In the genomic region with DNA sequence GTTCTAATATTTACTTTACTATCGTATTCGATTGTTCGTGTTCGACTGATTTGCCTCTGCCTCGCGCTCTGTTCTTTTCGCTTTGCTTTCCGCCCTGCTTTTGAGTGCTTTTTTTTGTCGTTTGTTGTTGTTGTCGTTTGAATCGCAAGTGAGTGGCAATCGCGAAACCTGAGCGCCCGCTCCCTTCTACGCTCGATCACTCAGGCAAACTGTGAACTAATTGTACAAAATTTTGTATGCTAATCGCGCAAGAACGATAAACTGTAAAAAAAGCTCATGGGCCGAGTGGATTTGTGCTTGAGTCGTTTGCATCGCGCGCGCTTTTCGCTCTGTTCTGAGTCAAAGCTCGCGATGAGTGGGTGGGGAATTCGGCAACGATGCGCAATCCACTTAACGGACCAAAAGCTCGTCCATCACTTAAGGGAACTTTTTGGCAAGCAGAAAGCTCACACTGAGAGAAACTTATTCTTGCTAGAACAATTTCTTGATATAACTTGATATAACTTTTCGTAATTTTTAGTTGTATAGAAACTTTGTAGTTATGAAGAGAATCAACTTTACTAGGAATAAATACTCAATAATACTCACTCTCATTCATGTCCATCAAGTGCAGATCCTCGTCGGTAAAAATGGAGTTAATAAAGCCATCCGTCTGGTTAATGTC, we compare ENCODE assay signal across 4 fruit fly cellular contexts.
TF ChIP-seq lines count a peak whose summit lies in the region.

No protein-coding gene starts in this region.

TF ChIP-seq in whole organism, embryonic, 481 proteins besides CTCF, POLR2A, EP300 and RAD21 (continued from another document and continues in another):
- no peak for TF ChIP-seq Gug (GFP tag; IDR thresholded peaks at IDR 0.05; lab: Robert Waterston, UW)
- 0 out of 2 replicates have a peak, but pooled peaks have one; percentile 30 for TF ChIP-seq vvl (GFP tag; IDR thresholded peaks at IDR 0.05; lab: Robert Waterston, UW)
- no peak for TF ChIP-seq CG7745 (tag; optimal IDR thresholded peaks at IDR 0.05; lab: Kevin White, UChicago)
- TF ChIP-seq CG10267 (tag; optimal IDR thresholded peaks at IDR 0.05; lab: Kevin White, UChicago), result no peak
- TF ChIP-seq D (optimal IDR thresholded peaks at IDR 0.05; lab: Kevin White, UChicago), result no peak
- TF ChIP-seq D (GFP tag; optimal IDR thresholded peaks at IDR 0.05; lab: Kevin White, UChicago), result no peak
- no peak for TF ChIP-seq p53 (GFP tag; optimal IDR thresholded peaks at IDR 0.05; lab: Kevin White, UChicago)
- TF ChIP-seq tgo (GFP tag; IDR thresholded peaks at IDR 0.05; lab: Robert Waterston, UW), result peak; percentile 38; the same call in 1 of the 3 replicates
- TF ChIP-seq CG14014 (GFP tag; IDR thresholded peaks at IDR 0.05; lab: Robert Waterston, UW), result no peak
- peak; percentile 8; the same call in 1 of the 2 replicates for TF ChIP-seq HLH3B (GFP tag; IDR thresholded peaks at IDR 0.05; lab: Robert Waterston, UW)
- no peak for TF ChIP-seq CG10654 (GFP tag; optimal IDR thresholded peaks at IDR 0.05; lab: Kevin White, UChicago)
- TF ChIP-seq jing (GFP tag; optimal IDR thresholded peaks at IDR 0.05; lab: Kevin White, UChicago), result no peak
- TF ChIP-seq ken (GFP tag; IDR thresholded peaks at IDR 0.05; lab: Robert Waterston, UW), result no peak
- no peak for TF ChIP-seq Lpt (GFP tag; optimal IDR thresholded peaks at IDR 0.05; lab: Kevin White, UChicago)
- no peak for TF ChIP-seq fd64A (GFP tag; optimal IDR thresholded peaks at IDR 0.05; lab: Kevin White, UChicago)
- no peak for TF ChIP-seq CG14441 (GFP tag; IDR thresholded peaks at IDR 0.05; lab: Robert Waterston, UW)
- no peak for TF ChIP-seq BtbVII (GFP tag; optimal IDR thresholded peaks at IDR 0.05; lab: Kevin White, UChicago)
- no peak for TF ChIP-seq CG6854 (GFP tag; optimal IDR thresholded peaks at IDR 0.05; lab: Kevin White, UChicago)
- no peak for TF ChIP-seq HmgZ (tag; optimal IDR thresholded peaks at IDR 0.05; lab: Kevin White, UChicago)
- no peak for TF ChIP-seq Abd-B (GFP tag; optimal IDR thresholded peaks at IDR 0.05; lab: Kevin White, UChicago)
- peak; percentile 86 for TF ChIP-seq CG34376 (GFP tag; optimal IDR thresholded peaks at IDR 0.05; lab: Kevin White, UChicago)
- TF ChIP-seq oc (tag; optimal IDR thresholded peaks at IDR 0.05; lab: Kevin White, UChicago), result no peak
- TF ChIP-seq gro (GFP tag; optimal IDR thresholded peaks at IDR 0.05; lab: Kevin White, UChicago), result no peak
- no peak for TF ChIP-seq NC2β (GFP tag; optimal IDR thresholded peaks at IDR 0.05; lab: Kevin White, UChicago)
- TF ChIP-seq tio (GFP tag; optimal IDR thresholded peaks at IDR 0.05; lab: Kevin White, UChicago), result no peak
- no peak for TF ChIP-seq Mad (GFP tag; optimal IDR thresholded peaks at IDR 0.05; lab: Kevin White, UChicago)
- TF ChIP-seq CkIIα-i1 (GFP tag; IDR thresholded peaks at IDR 0.05; lab: Robert Waterston, UW), result no peak
- no peak for TF ChIP-seq tup (GFP tag; optimal IDR thresholded peaks at IDR 0.05; lab: Kevin White, UChicago)
- peak; percentile 2 for TF ChIP-seq bab2 (GFP tag; optimal IDR thresholded peaks at IDR 0.05; lab: Kevin White, UChicago)
- no peak for TF ChIP-seq croc (GFP tag; conservative IDR thresholded peaks at IDR 0.05; lab: Robert Waterston, UW)
- no peak for TF ChIP-seq Hand (GFP tag; optimal IDR thresholded peaks at IDR 0.05; lab: Kevin White, UChicago)
- no peak for TF ChIP-seq CG9797 (GFP tag; optimal IDR thresholded peaks at IDR 0.05; lab: Kevin White, UChicago)

TF ChIP-seq in whole organism, prepupa, 60 proteins besides CTCF, POLR2A, EP300 and RAD21 (continued from another document and continues in another):
- peak; percentile 15 for TF ChIP-seq dsx (GFP tag; optimal IDR thresholded peaks at IDR 0.05; lab: Kevin White, UChicago; ENCODE audit: poor library complexity, severe bottlenecking)
- TF ChIP-seq CG3032 (tag; optimal IDR thresholded peaks at IDR 0.05; lab: Kevin White, UChicago), result peak; percentile 2
- no peak for TF ChIP-seq CG11294 (GFP tag; IDR thresholded peaks at IDR 0.05; lab: Robert Waterston, UW)
- TF ChIP-seq Ets21C (GFP tag; optimal IDR thresholded peaks at IDR 0.05; lab: Kevin White, UChicago), result no peak
- peak; percentile 5 for TF ChIP-seq net (GFP tag; optimal IDR thresholded peaks at IDR 0.05; lab: Kevin White, UChicago)
- no peak for TF ChIP-seq CG9139 (GFP tag; optimal IDR thresholded peaks at IDR 0.05; lab: Kevin White, UChicago)
- peak; percentile 12 for TF ChIP-seq CG32006 (GFP tag; optimal IDR thresholded peaks at IDR 0.05; lab: Kevin White, UChicago)
- TF ChIP-seq CG11762 (GFP tag; optimal IDR thresholded peaks at IDR 0.05; lab: Kevin White, UChicago; ENCODE audit: insufficient read depth), result no peak
- peak; percentile 58 for TF ChIP-seq Eip75B (GFP tag; optimal IDR thresholded peaks at IDR 0.05; lab: Kevin White, UChicago)
- TF ChIP-seq dac (GFP tag; optimal IDR thresholded peaks at IDR 0.05; lab: Kevin White, UChicago), result no peak
- TF ChIP-seq CG6854 (GFP tag; optimal IDR thresholded peaks at IDR 0.05; lab: Kevin White, UChicago), result peak; percentile 23
- TF ChIP-seq CG7368 (GFP tag; optimal IDR thresholded peaks at IDR 0.05; lab: Kevin White, UChicago), result peak; percentile 10
- peak; percentile 62 for TF ChIP-seq CG3919 (GFP tag; optimal IDR thresholded peaks at IDR 0.05; lab: Kevin White, UChicago)
- peak; percentile 65 for TF ChIP-seq esn (GFP tag; optimal IDR thresholded peaks at IDR 0.05; lab: Kevin White, UChicago)
- TF ChIP-seq acj6 (GFP tag; optimal IDR thresholded peaks at IDR 0.05; lab: Kevin White, UChicago), result peak; percentile 21
- TF ChIP-seq CG6792 (GFP tag; optimal IDR thresholded peaks at IDR 0.05; lab: Kevin White, UChicago), result peak; percentile 38
- peak; percentile 39; the same call in 1 of the 2 replicates for TF ChIP-seq CG15336 (GFP tag; IDR thresholded peaks at IDR 0.05; lab: Robert Waterston, UW)
- peak; percentile 10 for TF ChIP-seq achi (GFP tag; optimal IDR thresholded peaks at IDR 0.05; lab: Kevin White, UChicago)
- TF ChIP-seq Met (GFP tag; optimal IDR thresholded peaks at IDR 0.05; lab: Kevin White, UChicago), result peak; percentile 64
- TF ChIP-seq topi (GFP tag; optimal IDR thresholded peaks at IDR 0.05; lab: Kevin White, UChicago), result peak; percentile 59
- no peak for TF ChIP-seq Sox14 (GFP tag; optimal IDR thresholded peaks at IDR 0.05; lab: Kevin White, UChicago)
- no peak for TF ChIP-seq Gug (GFP tag; IDR thresholded peaks at IDR 0.05; lab: Robert Waterston, UW)
- TF ChIP-seq Smox (GFP tag; optimal IDR thresholded peaks at IDR 0.05; lab: Kevin White, UChicago), result no peak
- no peak for TF ChIP-seq CG8319 (GFP tag; optimal IDR thresholded peaks at IDR 0.05; lab: Kevin White, UChicago)
- TF ChIP-seq fkh (GFP tag; optimal IDR thresholded peaks at IDR 0.05; lab: Kevin White, UChicago), result no peak
- TF ChIP-seq Eip78C (GFP tag; lab: Kevin White, UChicago), result peak; percentile 80
- peak; percentile 32 for TF ChIP-seq Ets96B (tag; optimal IDR thresholded peaks at IDR 0.05; lab: Kevin White, UChicago)
- no peak for TF ChIP-seq fd59A (GFP tag; optimal IDR thresholded peaks at IDR 0.05; lab: Kevin White, UChicago)
- no peak for TF ChIP-seq CG10631 (GFP tag; optimal IDR thresholded peaks at IDR 0.05; lab: Kevin White, UChicago)
- TF ChIP-seq svp (GFP tag; lab: Kevin White, UChicago), result peak; percentile 88
- TF ChIP-seq CG8632 (GFP tag; optimal IDR thresholded peaks at IDR 0.05; lab: Kevin White, UChicago), result peak; percentile 21
- no peak for TF ChIP-seq CG1621 (tag; optimal IDR thresholded peaks at IDR 0.05; lab: Kevin White, UChicago)
- TF ChIP-seq lz (GFP tag; optimal IDR thresholded peaks at IDR 0.05; lab: Kevin White, UChicago), result peak; percentile 70

TF ChIP-seq in whole organism, pupa, 21 proteins besides CTCF, POLR2A, EP300 and RAD21 (continued from another document):
- no peak for TF ChIP-seq CG34367 (tag; optimal IDR thresholded peaks at IDR 0.05; lab: Kevin White, UChicago)
TF ChIP-seq in whole organism, pupa: peak in this region for 10.

TF ChIP-seq in whole organism, wandering third instar larva, 38 proteins besides CTCF, POLR2A, EP300 and RAD21 (continued from another document):
- no peak for TF ChIP-seq Rel (GFP tag; optimal IDR thresholded peaks at IDR 0.05; lab: Kevin White, UChicago)
- peak; percentile 62 for TF ChIP-seq Rel (tag; optimal IDR thresholded peaks at IDR 0.05; lab: Kevin White, UChicago)
- TF ChIP-seq Hnf4 (GFP tag; optimal IDR thresholded peaks at IDR 0.05; lab: Kevin White, UChicago), result peak; percentile 46
- TF ChIP-seq HLH106 (tag; optimal IDR thresholded peaks at IDR 0.05; lab: Kevin White, UChicago), result peak; percentile 67
